Worm (Caenorhabditis elegans) whole organism, L4 larva: ENCODE data around the gene vps-50.

Experiments
- D1046.2 ChIP-seq: fragments of 200-800 bp; sonication (Bioruptor generic); IDR thresholded peaks from 2 replicates; pipeline ENCODE4 v1.3.6; 2022; ENCODE audit warnings: missing genetic modification characterization, missing compliant biosample characterization
- F26F4.8 ChIP-seq: fragments of 200-800 bp; sonication (Bioruptor generic); conservative IDR thresholded peaks from 2 replicates; pipeline ENCODE4 v1.3.6; 2022; ENCODE audit warnings: missing genetic modification characterization, missing compliant biosample characterization
- F37D6.2 ChIP-seq: sonication (generic microtip); optimal IDR thresholded peaks from 2 replicates; lab custom pipeline; 2016; ENCODE audit warnings: mild to moderate bottlenecking, missing genetic modification characterization, missing compliant biosample characterization
- R02D3.7 ChIP-seq: fragments of 150-350 bp; sonication (generic microtip); optimal IDR thresholded peaks from 3 replicates; lab custom pipeline; 2014; ENCODE audit warnings: missing biosample characterization, missing genetic modification characterization
- Y105C5A.15 ChIP-seq: fragments of 200-800 bp; sonication (Bioruptor generic); IDR thresholded peaks from 2 replicates; pipeline ENCODE4 v1.3.6; 2022; ENCODE audit warnings: missing genetic modification characterization, missing compliant biosample characterization
- Y48G9A.11 ChIP-seq: fragments of 200-800 bp; sonication (Bioruptor generic); IDR thresholded peaks from 2 replicates; pipeline ENCODE4 v1.3.6; 2022; ENCODE audit warnings: missing genetic modification reagents, missing genetic modification characterization, missing compliant biosample characterization
- Y5F2A.4 ChIP-seq: fragments of 200-800 bp; sonication (Bioruptor generic); optimal IDR thresholded peaks from 2 replicates; lab custom pipeline; 2018; ENCODE audit warnings: mild to moderate bottlenecking, missing genetic modification characterization, missing compliant biosample characterization
- ZK337.2 ChIP-seq: fragments of 200-800 bp; sonication (Bioruptor generic); IDR thresholded peaks from 2 replicates; pipeline ENCODE4 v1.3.6; 2022; ENCODE audit warnings: missing genetic modification reagents, missing genetic modification characterization, missing compliant biosample characterization
- ZK546.5 ChIP-seq, 2 experiments: sonication (generic microtip); optimal IDR thresholded peaks; 2 replicates each; lab custom pipeline; 2017; ENCODE audit warnings: missing biosample characterization in 2 of 2, missing genetic modification characterization in 2 of 2
- aha-1 ChIP-seq: fragments of 150-350 bp; peaks from one replicate; lab custom pipeline; 2014; ENCODE audit warnings: missing biosample characterization, missing genetic modification characterization
- ama-1 ChIP-seq: fragments of 150-350 bp; optimal IDR thresholded peaks from 2 replicates; lab custom pipeline; 2014; ENCODE audit warnings: inconsistent platforms, mixed read lengths
- ceh-20 ChIP-seq: fragments of 200-800 bp; sonication (Bioruptor generic); IDR thresholded peaks from 2 replicates; pipeline ENCODE4 v1.3.6; 2022; ENCODE audit warnings: missing genetic modification reagents, missing genetic modification characterization, missing compliant biosample characterization
- ceh-28 ChIP-seq: fragments of 150-350 bp; optimal IDR thresholded peaks from 2 replicates; lab custom pipeline; 2014; ENCODE audit warnings: missing biosample characterization, missing genetic modification reagents, missing genetic modification characterization
- ceh-32 ChIP-seq: sonication (generic microtip); optimal IDR thresholded peaks from 2 replicates; lab custom pipeline; 2016; ENCODE audit warnings: mild to moderate bottlenecking, missing genetic modification characterization, missing compliant biosample characterization; ENCODE audit not compliant: poor library complexity
- ceh-44 ChIP-seq: fragments of 200-800 bp; sonication (Bioruptor generic); IDR thresholded peaks from 2 replicates; pipeline ENCODE4 v1.3.6; 2022; ENCODE audit warnings: missing genetic modification reagents, missing genetic modification characterization, missing compliant biosample characterization
- ctbp-1 ChIP-seq: fragments of 200-800 bp; sonication (Bioruptor generic); IDR thresholded peaks from 2 replicates; pipeline ENCODE4 v1.3.6; 2022; ENCODE audit warnings: missing genetic modification reagents, missing genetic modification characterization, missing compliant biosample characterization
- daf-12 ChIP-seq: fragments of 150-350 bp; optimal IDR thresholded peaks from 2 replicates; lab custom pipeline; 2014; ENCODE audit warnings: missing biosample characterization, missing genetic modification reagents, missing genetic modification characterization
- dmd-9 ChIP-seq: fragments of 200-800 bp; sonication (Bioruptor generic); IDR thresholded peaks from 2 replicates; pipeline ENCODE4 v1.3.6; 2022; ENCODE audit warnings: missing genetic modification reagents, missing genetic modification characterization, missing compliant biosample characterization
- dpl-1 ChIP-seq: fragments of 150-350 bp; optimal IDR thresholded peaks from 2 replicates; lab custom pipeline; 2014; ENCODE audit warnings: missing biosample characterization, missing genetic modification reagents, missing genetic modification characterization
- duxl-1 ChIP-seq: sonication (generic microtip); optimal IDR thresholded peaks from 2 replicates; lab custom pipeline; 2016; ENCODE audit warnings: mild to moderate bottlenecking, missing genetic modification characterization, moderate library complexity, missing compliant biosample characterization; ENCODE audit not compliant: poor library complexity
- egl-43 ChIP-seq: fragments of 200-800 bp; sonication (Bioruptor generic); IDR thresholded peaks from 2 replicates; pipeline ENCODE4 v1.3.6; 2022; ENCODE audit warnings: missing genetic modification reagents, missing genetic modification characterization, missing compliant biosample characterization
- gei-8 ChIP-seq: fragments of 200-800 bp; sonication (Bioruptor generic); optimal IDR thresholded peaks from 2 replicates; lab custom pipeline; 2018; ENCODE audit warnings: mild to moderate bottlenecking, missing genetic modification characterization, missing compliant biosample characterization
- hmg-1.1 ChIP-seq: fragments of 200-800 bp; sonication (Bioruptor generic); IDR thresholded peaks from 2 replicates; pipeline ENCODE4 v1.3.6; 2022; ENCODE audit warnings: missing genetic modification reagents, missing genetic modification characterization, missing compliant biosample characterization
- lin-13 ChIP-seq: fragments of 150-350 bp; optimal IDR thresholded peaks from 2 replicates; lab custom pipeline; 2014; ENCODE audit warnings: missing biosample characterization, missing genetic modification reagents, missing genetic modification characterization
- lin-38 ChIP-seq: fragments of 200-800 bp; sonication (Bioruptor generic); IDR thresholded peaks from 2 replicates; pipeline ENCODE4 v1.3.6; 2022; ENCODE audit warnings: missing genetic modification reagents, missing genetic modification characterization, missing compliant biosample characterization
- mep-1 ChIP-seq: fragments of 150-350 bp; sonication (generic microtip); optimal IDR thresholded peaks from 3 replicates; lab custom pipeline; 2014; ENCODE audit warnings: missing biosample characterization, missing genetic modification characterization
- mes-2 ChIP-seq: sonication (generic microtip); optimal IDR thresholded peaks from 2 replicates; lab custom pipeline; 2016; ENCODE audit warnings: missing genotype, mild to moderate bottlenecking, missing genetic modification characterization, missing compliant biosample characterization; ENCODE audit not compliant: poor library complexity, severe bottlenecking
- mxl-3 ChIP-seq: fragments of 200-800 bp; sonication (Bioruptor generic); optimal IDR thresholded peaks from 2 replicates; lab custom pipeline; 2018; ENCODE audit warnings: mild to moderate bottlenecking, missing genetic modification characterization, missing compliant biosample characterization
- nhr-10 ChIP-seq: fragments of 150-350 bp; optimal IDR thresholded peaks from 2 replicates; lab custom pipeline; 2014; ENCODE audit warnings: missing biosample characterization, missing genetic modification characterization
- nhr-111 ChIP-seq: fragments of 200-800 bp; sonication (Bioruptor generic); optimal IDR thresholded peaks from 2 replicates; lab custom pipeline; 2018; ENCODE audit warnings: mild to moderate bottlenecking, missing genetic modification characterization, missing compliant biosample characterization
- nhr-237 ChIP-seq: sonication (generic microtip); optimal IDR thresholded peaks from 2 replicates; lab custom pipeline; 2017; ENCODE audit warnings: missing biosample characterization, missing genetic modification characterization
- nhr-28 ChIP-seq: fragments of 150-350 bp; optimal IDR thresholded peaks from 2 replicates; lab custom pipeline; 2014; ENCODE audit warnings: missing biosample characterization, missing genetic modification characterization
- nhr-42 ChIP-seq: fragments of 200-800 bp; sonication (Bioruptor generic); IDR thresholded peaks from 2 replicates; pipeline ENCODE4 v1.3.6; 2022; ENCODE audit warnings: missing genetic modification characterization, missing compliant biosample characterization
- nhr-76 ChIP-seq: fragments of 150-350 bp; optimal IDR thresholded peaks from 2 replicates; lab custom pipeline; 2014; ENCODE audit warnings: missing biosample characterization, missing genetic modification characterization
- nhr-77 ChIP-seq: fragments of 150-350 bp; optimal IDR thresholded peaks from 2 replicates; lab custom pipeline; 2014; ENCODE audit warnings: missing biosample characterization, missing genetic modification characterization
- php-3 ChIP-seq: fragments of 200-800 bp; sonication (Bioruptor generic); IDR thresholded peaks from 2 replicates; pipeline ENCODE4 v1.3.6; 2022; ENCODE audit warnings: missing genetic modification reagents, missing genetic modification characterization, missing compliant biosample characterization
- rbr-2 ChIP-seq: sonication (generic microtip); optimal IDR thresholded peaks from 2 replicates; lab custom pipeline; 2016; ENCODE audit warnings: missing genotype, missing genetic modification characterization, missing compliant biosample characterization
- set-16 ChIP-seq: fragments of 200-800 bp; sonication (Bioruptor generic); IDR thresholded peaks from 2 replicates; pipeline ENCODE4 v1.3.6; 2022; ENCODE audit warnings: missing genetic modification reagents, missing genetic modification characterization, missing compliant biosample characterization
- snpc-1.2 ChIP-seq: fragments of 200-800 bp; sonication (Bioruptor generic); IDR thresholded peaks from 2 replicates; pipeline ENCODE4 v1.3.6; 2022; ENCODE audit warnings: missing genetic modification reagents, missing genetic modification characterization, missing compliant biosample characterization
- snpc-4 ChIP-seq: fragments of 150-350 bp; optimal IDR thresholded peaks from 2 replicates; lab custom pipeline; 2014; ENCODE audit warnings: missing biosample characterization, missing genetic modification characterization
- spr-1 ChIP-seq: sonication (generic microtip); optimal IDR thresholded peaks from 2 replicates; lab custom pipeline; 2016; ENCODE audit warnings: mild to moderate bottlenecking, missing genetic modification characterization, missing compliant biosample characterization
- spr-3 ChIP-seq: fragments of 200-800 bp; sonication (Bioruptor generic); optimal IDR thresholded peaks from 2 replicates; lab custom pipeline; 2018; ENCODE audit warnings: mild to moderate bottlenecking, missing genetic modification characterization, missing compliant biosample characterization
- unc-130 ChIP-seq: sonication (generic microtip); optimal IDR thresholded peaks from 2 replicates; lab custom pipeline; 2016; ENCODE audit warnings: missing genetic modification reagents, missing genetic modification characterization, missing compliant biosample characterization
- unc-39 ChIP-seq: sonication (generic microtip); optimal IDR thresholded peaks from 2 replicates; lab custom pipeline; 2017; ENCODE audit warnings: missing biosample characterization, missing genetic modification characterization
- unc-62 ChIP-seq, 3 experiments: fragments of 150-350 bp in 1 of 3; sonication (generic microtip); optimal IDR thresholded peaks in 2 of 3; peaks in 1 of 3; 1 replicate in 1 of 3; 2 replicates in 2 of 3; lab custom pipeline; 2014 to 2017; ENCODE audit warnings: missing biosample characterization in 3 of 3, missing genetic modification characterization in 3 of 3, missing genetic modification reagents in 3 of 3, missing genotype in 1 of 3
- zag-1 ChIP-seq: fragments of 150-350 bp; optimal IDR thresholded peaks from 2 replicates; lab custom pipeline; 2014; ENCODE audit warnings: missing biosample characterization, missing genetic modification characterization
- zip-11 ChIP-seq: fragments of 200-800 bp; sonication (Bioruptor generic); IDR thresholded peaks from 2 replicates; pipeline ENCODE4 v1.3.6; 2022; ENCODE audit warnings: missing genetic modification characterization, missing compliant biosample characterization
- ztf-11 ChIP-seq: fragments of 150-350 bp; optimal IDR thresholded peaks from 2 replicates; lab custom pipeline; 2014; ENCODE audit warnings: missing biosample characterization, missing genetic modification characterization
- ztf-7 ChIP-seq: fragments of 150-350 bp; optimal IDR thresholded peaks from 2 replicates; lab custom pipeline; 2014; ENCODE audit warnings: missing biosample characterization, missing genetic modification characterization

The vps-50 gene

DNA sequence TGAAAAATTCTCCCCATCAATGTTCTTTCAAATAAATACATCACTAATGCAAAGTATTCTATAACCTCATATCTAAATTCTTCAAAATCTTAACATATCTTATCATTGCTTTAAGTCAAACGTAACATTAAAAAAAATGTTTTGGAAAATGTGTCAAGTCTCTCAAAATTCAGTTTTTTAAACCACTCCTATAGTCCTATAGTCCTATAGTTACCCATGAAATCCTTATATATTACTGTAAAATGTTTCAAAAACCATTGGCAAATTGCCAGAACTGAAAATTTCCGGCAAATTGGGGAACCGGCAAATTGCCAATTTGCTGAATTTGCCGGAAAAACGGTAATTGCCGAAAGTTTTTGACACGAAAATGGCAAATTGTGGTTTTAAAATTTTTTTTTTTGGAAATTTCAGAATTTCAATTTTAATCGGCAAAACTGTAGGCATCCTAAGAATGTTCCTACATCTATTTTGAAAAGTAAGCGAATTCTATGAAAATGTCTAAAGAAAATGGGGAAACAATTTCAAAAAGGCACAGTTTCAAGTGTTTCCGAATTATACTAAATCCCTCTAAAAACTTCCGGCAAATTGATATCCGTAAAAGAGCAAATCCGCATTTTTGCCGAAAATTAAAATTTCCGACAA is 35.4 kb downstream of the vps-50 start:
- TF ChIP-seq mxl-3 (GFP tag; lab: Kevin White, UChicago) (no peak), nhr-42 (GFP tag; lab: Robert Waterston, UW) (no peak), nhr-76 (tag; lab: Kevin White, UChicago) (no peak), zip-11 (GFP tag; lab: Robert Waterston, UW) (no peak), php-3 (GFP tag; lab: Robert Waterston, UW) (no peak), aha-1 (tag; lab: Kevin White, UChicago) (peak; percentile 68), Y48G9A.11 (GFP tag; lab: Robert Waterston, UW) (no peak), D1046.2 (no peak), rbr-2 (tag; lab: Kevin White, UChicago) (no peak), R02D3.7 (tag; lab: Kevin White, UChicago) (no peak), dmd-9 (no peak), F37D6.2 (no peak), duxl-1 (no peak), mep-1 (tag; lab: Kevin White, UChicago) (peak; percentile 38), nhr-28 (no peak), unc-39 (tag; lab: Kevin White, UChicago) (no peak), zag-1 (tag; lab: Kevin White, UChicago) (no peak), lin-13 (GFP tag; lab: Kevin White, UChicago) (no peak)

DNA sequence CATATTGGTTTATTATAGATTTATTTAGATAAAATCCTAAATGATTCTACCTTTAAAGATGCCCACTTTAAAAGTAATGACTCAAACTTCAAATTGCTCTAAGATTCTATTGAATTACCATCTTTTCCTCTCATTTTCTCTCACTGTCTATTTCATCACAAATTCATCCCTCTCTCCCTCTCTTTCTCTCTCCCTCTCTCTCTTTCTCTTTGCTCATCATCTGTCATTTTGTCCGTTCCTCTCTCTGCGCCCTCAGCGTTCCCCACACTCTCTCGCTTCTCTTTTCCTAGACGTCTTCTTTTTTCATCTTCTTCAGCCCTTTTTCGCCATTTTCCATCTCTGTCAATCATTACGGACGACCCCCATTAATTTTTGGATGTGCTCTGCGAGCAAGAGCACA is 36.1 kb downstream of the vps-50 start:
- TF ChIP-seq R02D3.7 (tag; lab: Kevin White, UChicago): no peak
- no peak for TF ChIP-seq daf-12
- no peak for TF ChIP-seq ceh-32 (tag; lab: Kevin White, UChicago)
- TF ChIP-seq unc-62 (GFP tag; optimal IDR thresholded peaks at IDR 0.05 in 1 of 2; lab: Kevin White, UChicago): peak in 1 of 2 experiments; percentile 30
- TF ChIP-seq unc-62 (tag; optimal IDR thresholded peaks at IDR 0.05; lab: Kevin White, UChicago): no peak
- TF ChIP-seq spr-3 (GFP tag; lab: Kevin White, UChicago): no peak
- no peak for TF ChIP-seq ama-1 (lab: Kevin White, UChicago)
- no peak for TF ChIP-seq ceh-20 (GFP tag; lab: Robert Waterston, UW)
- no peak for TF ChIP-seq ceh-44 (GFP tag; lab: Robert Waterston, UW)
- TF ChIP-seq rbr-2 (tag; lab: Kevin White, UChicago): peak; percentile 13
- TF ChIP-seq lin-13 (GFP tag; lab: Kevin White, UChicago): no peak
- no peak for TF ChIP-seq ztf-11 (tag; lab: Kevin White, UChicago)
- peak; percentile 32 for TF ChIP-seq lin-38 (GFP tag; lab: Robert Waterston, UW)
- TF ChIP-seq unc-130 (GFP tag; lab: Kevin White, UChicago): no peak
- TF ChIP-seq F37D6.2: no peak
- TF ChIP-seq snpc-1.2 (GFP tag; lab: Robert Waterston, UW): no peak
- TF ChIP-seq nhr-237 (tag; lab: Kevin White, UChicago): no peak
- no peak for TF ChIP-seq spr-1 (tag; lab: Kevin White, UChicago)
- TF ChIP-seq mes-2 (tag; lab: Kevin White, UChicago): no peak
- TF ChIP-seq nhr-77: no peak
- peak; percentile 42 for TF ChIP-seq hmg-1.1 (GFP tag; lab: Robert Waterston, UW)
- TF ChIP-seq zag-1 (tag; lab: Kevin White, UChicago): no peak
- TF ChIP-seq mep-1 (tag; lab: Kevin White, UChicago): peak; percentile 50
- TF ChIP-seq nhr-111 (GFP tag; lab: Kevin White, UChicago): no peak
- TF ChIP-seq ZK337.2 (GFP tag; lab: Robert Waterston, UW): no peak
- TF ChIP-seq Y5F2A.4 (GFP tag; lab: Kevin White, UChicago): no peak
- TF ChIP-seq ZK546.5 (tag; optimal IDR thresholded peaks at IDR 0.05; lab: Kevin White, UChicago): no peak
- no peak for TF ChIP-seq F26F4.8 (GFP tag; lab: Robert Waterston, UW)
- TF ChIP-seq ceh-28 (tag; lab: Kevin White, UChicago): no peak
- 0 out of 2 replicates have a peak, but pooled peaks have one; percentile 30 for TF ChIP-seq ctbp-1 (GFP tag; lab: Robert Waterston, UW)
- TF ChIP-seq dpl-1 (GFP tag; lab: Kevin White, UChicago): peak; percentile 18
- no peak for TF ChIP-seq nhr-10
- TF ChIP-seq gei-8 (GFP tag; lab: Kevin White, UChicago): no peak
- TF ChIP-seq egl-43 (GFP tag; lab: Robert Waterston, UW): 0 out of 2 replicates have a peak, but pooled peaks have one; percentile 43
- TF ChIP-seq snpc-4 (tag; lab: Kevin White, UChicago): no peak
- no peak for TF ChIP-seq nhr-42 (GFP tag; lab: Robert Waterston, UW)
- TF ChIP-seq Y105C5A.15 (GFP tag; lab: Robert Waterston, UW): no peak
- no peak for TF ChIP-seq nhr-28
- TF ChIP-seq set-16 (GFP tag; lab: Robert Waterston, UW): peak; percentile 33; the same call in 1 of the 2 replicates
- TF ChIP-seq ztf-7 (tag; lab: Kevin White, UChicago): no peak
